Worm (Caenorhabditis elegans) whole organism, L4/young adult: ENCODE data around the gene stg-2.

Source experiments
- W03F9.2 ChIP-seq: fragments of 150-350 bp; optimal IDR thresholded peaks from 2 replicates; lab custom pipeline; 2014; ENCODE audit warnings: missing biosample characterization, missing genetic modification characterization
- dao-5 ChIP-seq: sonication (generic microtip); optimal IDR thresholded peaks from 2 replicates; lab custom pipeline; 2016; ENCODE audit warnings: missing genotype, missing genetic modification characterization, moderate library complexity, missing compliant biosample characterization
- him-1 ChIP-seq: sonication (generic microtip); optimal IDR thresholded peaks from 2 replicates; lab custom pipeline; 2016; ENCODE audit warnings: missing genotype, missing genetic modification reagents, missing genetic modification characterization, missing compliant biosample characterization

stg-2 gene

DNA sequence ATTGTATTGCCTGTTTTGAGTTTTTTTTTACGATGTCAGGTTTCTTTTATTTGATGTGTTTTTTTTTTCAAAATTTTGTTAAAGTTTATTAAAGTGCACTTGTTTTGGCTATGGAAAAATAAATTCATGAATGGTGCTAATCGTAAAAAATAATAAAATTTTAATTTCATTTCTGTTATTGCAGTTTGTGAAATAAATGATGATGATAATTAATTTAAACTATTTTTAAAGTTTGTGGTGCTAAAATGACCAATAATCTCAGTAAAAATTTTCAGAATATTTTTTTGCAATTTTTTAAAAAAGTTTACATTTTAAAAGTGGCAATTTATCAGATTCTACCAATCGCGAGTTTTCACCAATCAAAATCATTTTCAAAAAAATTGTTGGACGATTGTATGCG is at the start of gene stg-2:
TSS of gene stg-2 (minus strand) at position 101 of the 400 bp plus-strand sequence.
- TF ChIP-seq him-1 (tag; lab: Kevin White, UChicago) (no peak), W03F9.2 (tag; lab: Kevin White, UChicago) (no peak), dao-5 (tag; lab: Kevin White, UChicago) (no peak)

DNA sequence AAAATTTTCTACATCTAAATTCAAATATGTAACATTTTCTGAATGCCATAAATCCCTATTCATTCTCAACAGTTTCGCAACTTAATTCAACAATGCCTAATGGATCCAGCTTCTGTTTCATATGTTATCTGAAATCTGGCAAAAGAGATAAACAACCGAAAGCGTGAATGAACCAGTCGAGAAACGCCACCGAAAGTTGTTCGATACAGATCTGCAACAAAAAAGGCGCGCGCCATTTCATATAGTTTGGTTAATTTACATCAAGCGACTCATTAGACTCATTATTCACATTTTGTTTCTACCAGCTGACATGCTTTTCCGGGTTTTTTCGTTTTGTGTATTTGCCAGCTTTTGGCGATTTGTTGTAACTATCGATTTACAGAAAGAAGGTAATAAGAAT is 37.9 kb upstream of the stg-2 start, which contains the start of gene K09E2.1:
TSS of gene K09E2.1 (plus strand) at position 301 of the 400 bp plus-strand sequence.
- no peak for TF ChIP-seq W03F9.2 (tag; lab: Kevin White, UChicago)
- no peak for TF ChIP-seq dao-5 (tag; lab: Kevin White, UChicago)
- no peak for TF ChIP-seq him-1 (tag; lab: Kevin White, UChicago)

DNA sequence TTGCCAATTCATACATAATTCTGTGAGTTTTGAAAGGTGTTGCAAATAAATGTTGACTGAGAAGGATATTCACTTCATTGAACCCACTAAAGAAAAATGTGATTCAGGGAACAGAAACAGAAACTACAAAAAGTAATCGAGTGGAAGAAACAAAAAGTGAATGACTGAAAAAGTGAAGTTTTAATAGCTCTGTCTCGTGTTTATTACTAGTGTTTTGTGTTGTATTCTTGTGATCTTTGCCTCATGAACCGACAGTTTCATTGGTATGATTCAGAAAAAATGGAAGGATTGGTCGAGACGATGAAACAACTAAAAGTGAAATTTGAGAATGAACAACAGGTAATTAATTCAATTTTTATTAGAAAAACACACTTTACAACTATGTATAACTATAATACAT is 34.2 kb upstream of the stg-2 start:
- TF ChIP-seq him-1 (tag; lab: Kevin White, UChicago), result no peak
- no peak for TF ChIP-seq W03F9.2 (tag; lab: Kevin White, UChicago)
- TF ChIP-seq dao-5 (tag; lab: Kevin White, UChicago), result no peak

DNA sequence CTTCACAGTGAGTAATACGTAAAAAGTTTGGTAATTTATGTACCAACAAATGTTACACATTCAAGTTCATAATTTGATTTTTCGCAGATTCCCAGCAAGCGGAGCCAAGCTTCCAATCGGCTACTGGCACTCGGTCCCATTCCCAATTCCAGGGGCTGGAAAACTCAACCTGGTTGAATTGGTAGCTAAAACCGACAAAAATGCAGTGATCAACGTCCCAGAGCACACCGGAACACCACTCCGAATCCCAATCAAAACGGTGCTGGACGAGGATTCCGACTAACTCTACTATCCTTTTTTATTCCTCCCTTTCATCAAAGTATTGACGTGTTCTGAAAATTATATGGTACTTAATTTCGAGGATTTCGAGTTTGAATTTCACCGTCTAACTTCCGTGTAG is 33.6 kb upstream of the stg-2 start:
- TF ChIP-seq dao-5 (tag; lab: Kevin White, UChicago) (no peak), W03F9.2 (tag; lab: Kevin White, UChicago) (no peak), him-1 (tag; lab: Kevin White, UChicago) (no peak)

DNA sequence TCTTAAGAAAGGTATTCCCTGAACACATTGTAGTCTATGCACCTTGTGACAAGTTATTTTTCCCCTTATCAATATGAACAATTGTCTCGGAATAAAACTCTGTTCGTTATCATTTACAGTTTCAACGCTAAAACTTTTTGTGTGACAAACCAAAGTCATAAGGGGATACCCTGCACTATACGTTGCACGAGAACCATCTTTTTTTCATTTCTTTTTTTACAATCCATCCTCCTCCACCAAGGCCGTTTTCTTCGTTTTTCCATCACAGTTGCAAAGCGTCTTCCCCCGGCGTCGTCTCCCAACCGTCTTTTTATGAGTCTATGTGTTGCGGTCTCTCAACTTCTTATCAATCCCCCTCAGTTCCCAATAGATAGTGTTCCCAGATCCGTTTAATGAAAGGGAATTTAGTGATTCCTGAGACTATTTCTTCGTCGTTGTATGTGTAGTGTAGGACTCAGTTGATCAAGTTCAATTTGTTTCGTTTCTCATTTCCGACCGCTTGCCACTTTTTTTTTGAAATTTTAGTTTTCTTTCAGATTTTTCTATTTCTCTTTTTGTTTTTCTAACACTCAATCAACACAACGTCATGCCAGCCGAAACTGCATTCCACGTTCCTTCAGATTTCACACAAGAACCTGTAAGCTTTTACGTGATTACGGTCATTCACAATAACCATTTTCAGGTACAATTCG is 32.5 kb upstream of the stg-2 start:
- TF ChIP-seq him-1 (tag; lab: Kevin White, UChicago) (no peak), dao-5 (tag; lab: Kevin White, UChicago) (no peak), W03F9.2 (tag; lab: Kevin White, UChicago) (no peak)

- TF ChIP-seq W03F9.2 (tag; lab: Kevin White, UChicago) (no peak), him-1 (tag; lab: Kevin White, UChicago) (no peak)
These were observed 31.4 kb upstream of the stg-2 start for ce11 chrX:8675151-8675550.

ce11 chrX:8674514-8674913 is 30.8 kb upstream of the stg-2 start:
- TF ChIP-seq him-1 (tag; lab: Kevin White, UChicago), result no peak
- TF ChIP-seq dao-5 (tag; lab: Kevin White, UChicago), result no peak
- peak; percentile 22 for TF ChIP-seq W03F9.2 (tag; lab: Kevin White, UChicago)

DNA sequence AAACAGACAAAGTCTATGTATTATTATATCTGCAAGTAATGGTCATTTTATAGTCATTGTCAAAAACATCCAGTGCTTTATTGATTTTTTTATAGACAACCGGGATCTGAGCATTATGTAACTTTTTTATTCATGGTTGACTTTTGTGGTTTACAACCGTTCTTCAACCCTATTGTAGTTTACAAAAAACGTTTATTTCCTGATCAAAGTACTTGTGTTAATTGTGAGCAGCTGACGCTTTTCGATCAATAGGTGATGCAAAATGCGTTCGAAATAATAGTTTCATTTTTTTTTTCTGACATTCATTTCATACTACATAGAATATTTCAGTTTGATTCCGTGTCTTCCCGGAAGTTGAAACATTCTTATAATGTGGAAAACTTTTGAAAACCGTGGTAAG is 29.0 kb upstream of the stg-2 start, which contains the start of the genes K09E2.2 and K09E2.3:
TSS of gene K09E2.2 (plus strand) at position 301 of the 400 bp plus-strand sequence.
TSS of gene K09E2.3 (plus strand) at position 325 of the 400 bp plus-strand sequence.
- TF ChIP-seq W03F9.2 (tag; lab: Kevin White, UChicago) (no peak), dao-5 (tag; lab: Kevin White, UChicago) (no peak), him-1 (tag; lab: Kevin White, UChicago) (no peak)

ce11 chrX:8662452-8662851 is 18.7 kb upstream of the stg-2 start:
- TF ChIP-seq W03F9.2 (tag; lab: Kevin White, UChicago) (no peak), him-1 (tag; lab: Kevin White, UChicago) (no peak), dao-5 (tag; lab: Kevin White, UChicago) (no peak)

DNA sequence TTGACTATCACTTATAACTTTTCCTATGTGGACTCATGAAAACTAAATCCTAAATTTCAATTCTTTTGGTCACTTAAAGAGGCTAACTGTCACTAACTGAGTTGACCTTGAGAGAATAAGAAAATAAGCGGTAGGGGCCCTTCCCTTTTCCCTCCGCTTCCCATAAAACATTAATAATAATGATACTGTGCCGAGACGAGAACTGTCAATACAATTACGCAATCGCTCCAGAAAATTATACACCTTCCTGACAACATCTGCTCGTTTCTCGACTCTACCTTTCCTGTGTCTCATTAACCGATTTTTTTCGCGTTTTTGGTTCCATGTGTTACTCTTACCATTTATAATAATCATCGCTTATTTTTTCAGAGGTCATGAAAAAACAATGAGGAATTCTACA is 17.2 kb upstream of the stg-2 start:
- TF ChIP-seq dao-5 (tag; lab: Kevin White, UChicago) (no peak), W03F9.2 (tag; lab: Kevin White, UChicago) (no peak), him-1 (tag; lab: Kevin White, UChicago) (no peak)

- TF ChIP-seq W03F9.2 (tag; lab: Kevin White, UChicago), result no peak
- no peak for TF ChIP-seq dao-5 (tag; lab: Kevin White, UChicago)
- no peak for TF ChIP-seq him-1 (tag; lab: Kevin White, UChicago)
These were observed 16.6 kb upstream of the stg-2 start, which contains the start of gene rig-1 for ce11 chrX:8660319-8660718. Gene rig-1 (plus strand): TSS chrX:8660619.

DNA sequence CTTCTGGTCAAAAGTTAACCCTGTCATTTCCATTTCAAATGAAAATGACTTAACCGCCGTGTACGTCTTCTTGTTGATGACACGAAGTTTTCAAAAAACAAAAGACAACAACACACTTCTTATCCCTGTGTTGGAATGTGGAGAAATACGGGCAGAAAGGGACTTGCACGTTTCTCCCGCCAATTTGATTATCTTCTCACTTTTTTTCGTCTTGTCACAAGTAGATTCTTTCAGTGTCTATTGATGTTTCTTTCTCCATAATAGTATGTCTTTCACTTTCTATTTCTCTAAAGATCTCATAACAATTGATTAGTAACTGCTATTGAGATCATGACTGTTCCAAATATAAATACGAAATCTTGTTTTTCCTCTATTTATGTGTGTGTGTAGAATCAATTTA is 15.8 kb upstream of the stg-2 start:
- TF ChIP-seq dao-5 (tag; lab: Kevin White, UChicago) (no peak), W03F9.2 (tag; lab: Kevin White, UChicago) (no peak), him-1 (tag; lab: Kevin White, UChicago) (no peak)

- TF ChIP-seq dao-5 (tag; lab: Kevin White, UChicago) (no peak), W03F9.2 (tag; lab: Kevin White, UChicago) (no peak), him-1 (tag; lab: Kevin White, UChicago) (no peak)
These were observed 12.3 kb upstream of the stg-2 start for ce11 chrX:8656019-8656418.

DNA sequence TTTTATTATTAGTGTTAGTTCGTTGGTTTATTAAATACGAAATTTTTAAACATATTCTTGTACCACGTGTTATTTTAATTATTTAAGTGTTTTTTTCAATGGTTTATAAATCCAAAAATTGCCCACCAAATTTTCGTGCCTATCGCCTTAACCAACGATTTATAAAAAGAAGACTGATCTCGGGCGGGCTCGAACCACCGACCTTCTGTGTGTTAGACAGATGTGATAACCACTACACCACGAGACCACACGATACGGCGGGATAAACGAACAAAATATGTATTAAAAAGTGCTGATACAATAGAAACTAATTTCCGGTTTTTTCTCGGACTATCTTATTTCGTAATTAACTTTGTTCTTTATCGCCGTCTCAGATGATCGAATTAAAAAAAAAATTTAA is 6.8 kb upstream of the stg-2 start:
- no peak for TF ChIP-seq him-1 (tag; lab: Kevin White, UChicago)
- TF ChIP-seq W03F9.2 (tag; lab: Kevin White, UChicago), result no peak
- no peak for TF ChIP-seq dao-5 (tag; lab: Kevin White, UChicago)
